Worm (Caenorhabditis elegans) whole organism, L4/young adult: Measurements from ENCODE around the gene mfn-1.

Source experiments
- W03F9.2 ChIP-seq: fragments of 150-350 bp; optimal IDR thresholded peaks from 2 replicates; lab custom pipeline; 2014; ENCODE audit warnings: missing biosample characterization, missing genetic modification characterization
- him-1 ChIP-seq: sonication (generic microtip); optimal IDR thresholded peaks from 2 replicates; lab custom pipeline; 2016; ENCODE audit warnings: missing genotype, missing genetic modification reagents, missing genetic modification characterization, missing compliant biosample characterization

DNA sequence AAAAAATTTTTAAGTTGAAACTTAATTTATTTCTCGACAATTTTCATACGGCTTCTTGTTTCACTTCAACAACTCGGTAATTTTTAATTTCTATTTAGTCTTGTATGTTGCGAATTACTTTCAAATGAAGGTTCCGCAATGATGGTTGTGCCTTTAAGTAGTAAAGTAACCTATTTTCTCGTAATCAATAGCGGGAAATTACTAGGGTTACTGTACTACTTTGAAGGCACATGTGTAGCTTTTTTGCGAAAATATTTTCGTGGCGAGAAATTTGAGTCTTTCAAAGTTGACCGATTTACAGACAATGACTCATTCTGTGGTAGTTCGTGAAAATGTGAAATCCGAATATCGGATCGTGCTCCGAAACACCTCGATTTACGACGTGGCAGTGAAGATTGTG lies 46.4 kb upstream of the mfn-1 start, which contains the start of gene B0334.10:
- TF ChIP-seq W03F9.2 (tag; lab: Kevin White, UChicago) (no peak), him-1 (tag; lab: Kevin White, UChicago) (no peak)
